Worm (Caenorhabditis elegans) whole organism, young adult: Measurements from ENCODE around the gene coa-1.

ENCODE experiments used
- C06A6.2 ChIP-seq: fragments of 200-800 bp; sonication (Bioruptor generic); conservative IDR thresholded peaks from 2 replicates; pipeline ENCODE4 v1.3.6; 2022; ENCODE audit warnings: missing genetic modification characterization, missing compliant biosample characterization
- F33H1.4 ChIP-seq: fragments of 200-800 bp; sonication (Bioruptor generic); IDR thresholded peaks from 2 replicates; pipeline ENCODE4 v1.3.6; 2022; ENCODE audit warnings: missing genetic modification reagents, missing genetic modification characterization, missing compliant biosample characterization
- Y79H2A.3 ChIP-seq: fragments of 200-800 bp; sonication (Bioruptor generic); conservative IDR thresholded peaks from 2 replicates; pipeline ENCODE4 v1.3.6; 2022; ENCODE audit warnings: missing genetic modification reagents, missing genetic modification characterization, missing compliant biosample characterization
- ceh-79 ChIP-seq: sonication (generic microtip); optimal IDR thresholded peaks from 2 replicates; lab custom pipeline; 2017; ENCODE audit warnings: mild to moderate bottlenecking, missing genetic modification characterization, missing compliant biosample characterization
- ceh-91 ChIP-seq: fragments of 200-800 bp; sonication (Bioruptor generic); IDR thresholded peaks from 2 replicates; pipeline ENCODE4 v1.3.6; 2022; ENCODE audit warnings: missing genetic modification reagents, missing genetic modification characterization, missing compliant biosample characterization
- dpl-1 ChIP-seq: fragments of 150-350 bp; optimal IDR thresholded peaks from 2 replicates; lab custom pipeline; 2014; ENCODE audit warnings: missing biosample characterization, missing genetic modification reagents, missing genetic modification characterization
- lin-40 ChIP-seq: sonication (generic microtip); optimal IDR thresholded peaks from 2 replicates; lab custom pipeline; 2016; ENCODE audit warnings: missing genetic modification characterization, mild to moderate bottlenecking, missing compliant biosample characterization, missing genotype, missing genetic modification reagents
- lsl-1 ChIP-seq: fragments of 200-800 bp; sonication (Bioruptor generic); optimal IDR thresholded peaks from 2 replicates; lab custom pipeline; 2018; ENCODE audit warnings: mild to moderate bottlenecking, missing genetic modification characterization, moderate library complexity, missing compliant biosample characterization
- nhr-90 ChIP-seq: sonication (generic microtip); optimal IDR thresholded peaks from 2 replicates; lab custom pipeline; 2016; ENCODE audit warnings: missing genotype, mild to moderate bottlenecking, missing genetic modification characterization, missing compliant biosample characterization
- snpc-3.4 ChIP-seq: sonication (generic microtip); optimal IDR thresholded peaks from 2 replicates; lab custom pipeline; 2017; ENCODE audit warnings: missing genetic modification characterization, mild to moderate bottlenecking, missing compliant biosample characterization, antibody characterized with exemption, moderate library complexity, missing genotype, missing genetic modification reagents
- sptf-2 ChIP-seq: fragments of 200-800 bp; sonication (Bioruptor generic); optimal IDR thresholded peaks from 2 replicates; lab custom pipeline; 2018; ENCODE audit warnings: mild to moderate bottlenecking, missing genetic modification characterization, missing compliant biosample characterization
- tbp1 ChIP-seq: fragments of 200-800 bp; sonication (Bioruptor generic); optimal IDR thresholded peaks from 2 replicates; lab custom pipeline; 2018; ENCODE audit warnings: mild to moderate bottlenecking, missing genetic modification characterization, missing compliant biosample characterization

DNA sequence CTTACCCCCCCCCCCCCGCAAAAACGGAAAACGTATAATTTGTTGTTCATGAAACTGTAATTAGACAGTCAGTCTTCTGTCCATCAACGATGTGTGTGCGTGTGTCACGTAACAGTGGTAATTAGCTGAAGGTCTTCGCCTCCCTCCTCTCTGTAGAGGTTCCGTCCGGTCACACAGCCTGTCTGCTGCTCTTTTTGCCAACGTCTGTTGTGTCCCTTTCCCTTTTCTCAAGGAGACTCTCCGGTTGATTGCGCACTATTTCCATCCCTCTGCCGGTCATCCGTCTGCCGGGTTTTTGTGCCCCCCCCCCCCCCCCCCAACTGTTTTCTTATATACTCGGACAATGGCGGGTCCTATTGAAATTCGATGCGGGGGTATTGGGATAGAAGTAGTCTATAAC lies 29.4 kb upstream of the coa-1 start:
- TF ChIP-seq dpl-1 (GFP tag; lab: Kevin White, UChicago) (no peak), F33H1.4 (GFP tag; lab: Robert Waterston, UW) (no peak), lin-40 (tag; lab: Kevin White, UChicago) (no peak), C06A6.2 (GFP tag; lab: Robert Waterston, UW) (no peak), sptf-2 (GFP tag; lab: Kevin White, UChicago) (no peak), Y79H2A.3 (GFP tag; lab: Robert Waterston, UW) (no peak), snpc-3.4 (tag; lab: Kevin White, UChicago) (no peak), ceh-79 (tag; lab: Kevin White, UChicago) (no peak), lsl-1 (no peak), ceh-91 (GFP tag; lab: Robert Waterston, UW) (no peak), nhr-90 (tag; lab: Kevin White, UChicago) (no peak), tbp1 (GFP tag; lab: Kevin White, UChicago) (no peak)
